Worm (Caenorhabditis elegans) whole organism, L3 larva: ENCODE measurements around the gene F07G6.5.
A peak's percentile ranks its signal among the peaks of the same experiment; 100 is the strongest.

Experiments
- R02D3.7 ChIP-seq: fragments of 150-350 bp; optimal IDR thresholded peaks from 2 replicates; lab custom pipeline; 2014; ENCODE audit warnings: missing biosample characterization, missing genetic modification characterization
- ceh-16 ChIP-seq: sonication (generic microtip); optimal IDR thresholded peaks from 2 replicates; lab custom pipeline; 2017; ENCODE audit warnings: missing biosample characterization, missing genetic modification characterization
- ceh-28 ChIP-seq: fragments of 150-350 bp; optimal IDR thresholded peaks from 2 replicates; lab custom pipeline; 2014; ENCODE audit warnings: missing biosample characterization, missing genetic modification reagents, missing genetic modification characterization
- ceh-82 ChIP-seq: fragments of 150-350 bp; optimal IDR thresholded peaks from 2 replicates; lab custom pipeline; 2014; ENCODE audit warnings: missing biosample characterization, missing genetic modification characterization
- jun-1 ChIP-seq: fragments of 150-350 bp; optimal IDR thresholded peaks from 2 replicates; lab custom pipeline; 2014; ENCODE audit warnings: missing biosample characterization, missing genetic modification reagents, missing genetic modification characterization
- nhr-11 ChIP-seq: fragments of 150-350 bp; optimal IDR thresholded peaks from 2 replicates; lab custom pipeline; 2014; ENCODE audit warnings: missing biosample characterization, missing genetic modification characterization
- nhr-25 ChIP-seq: sonication (generic microtip); optimal IDR thresholded peaks from 2 replicates; lab custom pipeline; 2017; ENCODE audit warnings: missing biosample characterization, missing genetic modification characterization
- sea-2 ChIP-seq: fragments of 150-350 bp; sonication (generic microtip); optimal IDR thresholded peaks from 4 replicates; lab custom pipeline; 2014; ENCODE audit warnings: missing biosample characterization, missing genetic modification reagents, missing genetic modification characterization
- zag-1 ChIP-seq: fragments of 150-350 bp; optimal IDR thresholded peaks from 2 replicates; lab custom pipeline; 2014; ENCODE audit warnings: missing biosample characterization, missing genetic modification characterization

Gene F07G6.5

ce11 chrX:1667056-1667455 lies 39.4 kb downstream of the F07G6.5 start:
- TF ChIP-seq ceh-28 (tag; lab: Kevin White, UChicago) (peak; percentile 19), ceh-82 (tag; lab: Kevin White, UChicago) (no peak)

DNA sequence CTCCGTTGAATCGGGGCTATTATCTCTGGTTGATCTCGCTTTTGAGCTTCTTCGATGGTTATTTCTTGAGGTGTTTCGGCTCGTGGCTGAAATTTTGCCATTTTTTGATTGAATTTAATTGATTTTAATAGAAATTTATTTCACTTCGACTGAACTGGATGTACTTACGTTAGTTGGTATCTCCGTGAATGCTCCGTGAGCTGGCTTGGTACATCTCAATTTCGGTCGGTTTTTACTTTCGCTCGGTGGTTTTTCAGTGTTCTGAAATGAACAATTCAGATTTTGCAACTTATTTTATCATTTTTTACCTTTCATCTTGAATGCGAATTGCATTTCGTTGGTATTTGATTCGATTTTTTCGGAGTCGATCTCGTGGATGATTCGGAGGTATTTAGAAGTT lies 41.5 kb downstream of the F07G6.5 start, which contains the start of gene R09H3.2:
Gene R09H3.2 (minus strand): TSS at position 101 of the 400 bp plus-strand sequence.
- TF ChIP-seq nhr-11 (tag; lab: Kevin White, UChicago) (no peak), ceh-82 (tag; lab: Kevin White, UChicago) (no peak), R02D3.7 (no peak), ceh-28 (tag; lab: Kevin White, UChicago) (no peak), ceh-16 (tag; lab: Kevin White, UChicago) (no peak), sea-2 (GFP tag; lab: Kevin White, UChicago) (no peak), nhr-25 (no peak), jun-1 (tag; lab: Kevin White, UChicago) (no peak), zag-1 (tag; lab: Kevin White, UChicago) (no peak)
